Fruit fly (Drosophila melanogaster): ENCODE measurements around the gene Edem2.

The Edem2 gene

dm6 chr2L:13191894-13192293 lies at the start of gene Edem2, which contains the start of gene CG16974:
Edem2 (plus strand) TSS chr2L:13192201.
CG16974 (minus strand) TSS chr2L:13191979.
- TF ChIP-seq CG9705 (GFP tag; optimal IDR thresholded peaks at IDR 0.05), result peak; percentile 58
- no peak for TF ChIP-seq dl (GFP tag; optimal IDR thresholded peaks at IDR 0.05; ENCODE audit: insufficient read depth in 1 of 2, partially characterized antibody in 2 of 2)
- no peak for TF ChIP-seq woc (GFP tag; optimal IDR thresholded peaks at IDR 0.05)
- TF ChIP-seq foxo (GFP tag; optimal IDR thresholded peaks at IDR 0.05), result peak in 1 of 2 experiments; percentile 88
- no peak for TF ChIP-seq Jra (GFP tag; optimal IDR thresholded peaks at IDR 0.05)
- TF ChIP-seq jim (GFP tag; optimal IDR thresholded peaks at IDR 0.05), result no peak
- no peak for TF ChIP-seq Mio (GFP tag; optimal IDR thresholded peaks at IDR 0.05)
- TF ChIP-seq rgr (GFP tag; optimal IDR thresholded peaks at IDR 0.05), result no peak
- peak; percentile 76 for TF ChIP-seq psq (GFP tag; optimal IDR thresholded peaks at IDR 0.05)
- no peak for TF ChIP-seq Rel (GFP tag; optimal IDR thresholded peaks at IDR 0.05)
- TF ChIP-seq Rel (tag; optimal IDR thresholded peaks at IDR 0.05), result peak; percentile 72
- no peak for TF ChIP-seq CrebA (GFP tag; optimal IDR thresholded peaks at IDR 0.05; ENCODE audit: borderline replicate concordance)
- no peak for TF ChIP-seq HLH106 (tag; optimal IDR thresholded peaks at IDR 0.05)
- TF ChIP-seq pan (optimal IDR thresholded peaks at IDR 0.05), result no peak
- TF ChIP-seq CG32264 (GFP tag; optimal IDR thresholded peaks at IDR 0.05), result no peak
- no peak for TF ChIP-seq Hr78 (GFP tag; optimal IDR thresholded peaks at IDR 0.05)
- TF ChIP-seq sv (GFP tag; optimal IDR thresholded peaks at IDR 0.05), result peak; percentile 63
- no peak for TF ChIP-seq N (GFP tag; optimal IDR thresholded peaks at IDR 0.05)
- peak; percentile 41 for TF ChIP-seq GATAd (GFP tag; optimal IDR thresholded peaks at IDR 0.05)
- no peak for TF ChIP-seq Abd-B (GFP tag; optimal IDR thresholded peaks at IDR 0.05)
- TF ChIP-seq Myc (optimal IDR thresholded peaks at IDR 0.05), result no peak
- TF ChIP-seq h (GFP tag; optimal IDR thresholded peaks at IDR 0.05), result no peak
- TF ChIP-seq usp (GFP tag; optimal IDR thresholded peaks at IDR 0.05), result no peak
- TF ChIP-seq dmrt93B (GFP tag; optimal IDR thresholded peaks at IDR 0.05), result no peak
- peak; percentile 49 for TF ChIP-seq Hr83 (GFP tag; optimal IDR thresholded peaks at IDR 0.05; ENCODE audit: poor library complexity, severe bottlenecking)
- peak; percentile 63 for TF ChIP-seq ey (GFP tag; optimal IDR thresholded peaks at IDR 0.05)
- TF ChIP-seq OdsH (GFP tag; optimal IDR thresholded peaks at IDR 0.05), result no peak
- TF ChIP-seq lola (GFP tag; optimal IDR thresholded peaks at IDR 0.05), result no peak
- no peak for TF ChIP-seq tai (GFP tag; optimal IDR thresholded peaks at IDR 0.05)
- no peak for TF ChIP-seq Dfd (GFP tag; optimal IDR thresholded peaks at IDR 0.05)
- no peak for TF ChIP-seq dsf (GFP tag; optimal IDR thresholded peaks at IDR 0.05; ENCODE audit: borderline replicate concordance)
- no peak for TF ChIP-seq Vsx2 (GFP tag; optimal IDR thresholded peaks at IDR 0.05; ENCODE audit: partially characterized antibody)
- TF ChIP-seq Sp1 (GFP tag; optimal IDR thresholded peaks at IDR 0.05), result no peak
- no peak for TF ChIP-seq Dif (GFP tag; optimal IDR thresholded peaks at IDR 0.05; ENCODE audit: partially characterized antibody)
- TF ChIP-seq Hnf4 (GFP tag; optimal IDR thresholded peaks at IDR 0.05), result no peak
- TF ChIP-seq br (GFP tag; optimal IDR thresholded peaks at IDR 0.05), result no peak
- TF ChIP-seq brk (GFP tag; optimal IDR thresholded peaks at IDR 0.05), result no peak
- no peak for TF ChIP-seq fru (GFP tag; optimal IDR thresholded peaks at IDR 0.05)
- no peak for TF ChIP-seq sage (GFP tag; optimal IDR thresholded peaks at IDR 0.05)

DNA sequence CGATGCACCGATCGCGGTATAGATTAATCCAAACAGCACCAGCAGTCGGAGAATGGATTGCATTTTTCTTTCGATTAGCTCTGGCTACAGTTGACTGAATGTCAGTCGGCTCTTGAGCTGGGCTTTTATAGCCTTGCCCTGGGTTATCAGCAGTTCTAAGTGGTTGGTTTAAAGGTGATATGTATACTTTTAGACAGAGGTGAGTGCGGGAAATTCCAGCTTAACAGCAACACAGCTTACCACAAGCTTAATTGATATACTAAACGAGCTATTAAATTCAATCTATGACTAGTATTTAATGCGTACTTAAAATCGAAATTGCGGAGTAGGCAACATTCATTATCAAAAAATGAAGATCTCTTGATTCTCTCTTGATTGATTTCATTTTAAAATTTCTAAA lies 49.2 kb upstream of the Edem2 start, which contains the start of gene CG9928:
Gene CG9928, minus strand, starts transcription at position 101 of the 400 bp plus-strand sequence.
- no peak for TF ChIP-seq Abd-B (GFP tag; optimal IDR thresholded peaks at IDR 0.05)
- TF ChIP-seq CG9705 (GFP tag; optimal IDR thresholded peaks at IDR 0.05), result no peak
- no peak for TF ChIP-seq N (GFP tag; optimal IDR thresholded peaks at IDR 0.05)
- TF ChIP-seq GATAd (GFP tag; optimal IDR thresholded peaks at IDR 0.05), result no peak
- TF ChIP-seq Sp1 (GFP tag; optimal IDR thresholded peaks at IDR 0.05), result no peak
- no peak for TF ChIP-seq Hr78 (GFP tag; optimal IDR thresholded peaks at IDR 0.05)
- no peak for TF ChIP-seq Dif (GFP tag; optimal IDR thresholded peaks at IDR 0.05; ENCODE audit: partially characterized antibody)
- TF ChIP-seq dmrt93B (GFP tag; optimal IDR thresholded peaks at IDR 0.05), result no peak

DNA sequence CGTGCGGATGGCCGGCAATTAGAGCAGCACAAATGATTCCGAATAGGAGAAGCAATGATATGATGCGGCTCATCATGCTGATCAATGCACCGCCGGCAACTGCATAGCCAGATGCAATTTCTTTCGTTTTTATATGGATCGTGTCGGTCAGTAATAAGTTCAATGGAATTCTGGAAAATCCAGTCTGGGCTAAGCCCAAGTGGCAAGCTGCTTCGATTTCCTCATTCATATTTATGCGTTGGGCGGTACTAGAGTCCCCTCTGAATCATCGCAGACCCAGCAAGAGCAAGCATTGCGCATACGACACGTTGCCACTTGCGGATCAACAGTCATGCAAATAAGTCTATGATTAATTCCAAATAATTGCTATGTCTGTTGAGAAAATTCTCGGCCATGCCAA lies 48.5 kb upstream of the Edem2 start, which contains the start of gene CG16978:
Gene CG16978, minus strand, starts transcription at position 101 of the 400 bp plus-strand sequence.
- TF ChIP-seq Hr83 (GFP tag; optimal IDR thresholded peaks at IDR 0.05; ENCODE audit: poor library complexity, severe bottlenecking) (no peak), Sp1 (GFP tag; optimal IDR thresholded peaks at IDR 0.05) (no peak), Vsx2 (GFP tag; optimal IDR thresholded peaks at IDR 0.05; ENCODE audit: partially characterized antibody) (no peak), sage (GFP tag; optimal IDR thresholded peaks at IDR 0.05) (no peak), brk (GFP tag; optimal IDR thresholded peaks at IDR 0.05) (no peak), GATAd (GFP tag; optimal IDR thresholded peaks at IDR 0.05) (no peak), jim (GFP tag; optimal IDR thresholded peaks at IDR 0.05) (no peak), dl (GFP tag; optimal IDR thresholded peaks at IDR 0.05; ENCODE audit: insufficient read depth in 1 of 2, partially characterized antibody in 2 of 2) (no peak), Dif (GFP tag; optimal IDR thresholded peaks at IDR 0.05; ENCODE audit: partially characterized antibody) (no peak), h (GFP tag; optimal IDR thresholded peaks at IDR 0.05) (no peak)

Measured in whole organism, wandering third instar larva.